Fruit fly (Drosophila melanogaster) whole organism, embryonic: ENCODE measurements around the gene Clbn.

Experiments used
- Abd-B ChIP-seq: fragments of 200-800 bp; sonication (Bioruptor generic); optimal IDR thresholded peaks from 2 replicates; lab custom pipeline; 2018; ENCODE audit warnings: missing biosample characterization, mild to moderate bottlenecking, missing genetic modification characterization, moderate library complexity
- BEAF-32 ChIP-seq: fragments of 200-800 bp; sonication (Bioruptor generic); optimal IDR thresholded peaks from 3 replicates; lab custom pipeline; 2017; ENCODE audit warnings: missing biosample characterization, missing genetic modification characterization, mild to moderate bottlenecking, moderate library complexity, missing genetic modification reagents
- CG10274 ChIP-seq: fragments of 200-800 bp; sonication (Bioruptor generic); optimal IDR thresholded peaks from 3 replicates; lab custom pipeline; 2017; ENCODE audit warnings: missing biosample characterization, mild to moderate bottlenecking, missing genetic modification characterization
- CG10321 ChIP-seq: fragments of 200-800 bp; sonication (Bioruptor generic); IDR thresholded peaks from 2 replicates; pipeline ENCODE4 v1.3.6; 2022; ENCODE audit warnings: missing biosample characterization, missing genetic modification characterization
- CG10462 ChIP-seq: fragments of 200-800 bp; sonication (Bioruptor generic); optimal IDR thresholded peaks from 2 replicates; lab custom pipeline; 2016; ENCODE audit warnings: missing biosample characterization, missing genetic modification characterization
- CG10654 ChIP-seq: fragments of 200-800 bp; sonication (Bioruptor generic); optimal IDR thresholded peaks from 2 replicates; lab custom pipeline; 2016; ENCODE audit warnings: missing biosample characterization, missing genetic modification characterization
- CG11085 ChIP-seq: fragments of 200-800 bp; sonication (Bioruptor generic); IDR thresholded peaks from 2 replicates; pipeline ENCODE4 v1.3.6; 2022; ENCODE audit warnings: missing biosample characterization, missing genetic modification characterization
- CG12155 ChIP-seq: fragments of 200-800 bp; sonication (Bioruptor generic); optimal IDR thresholded peaks from 3 replicates; lab custom pipeline; 2016; ENCODE audit warnings: missing biosample characterization, missing genetic modification characterization
- CG1233 ChIP-seq: fragments of 200-800 bp; sonication (Bioruptor generic); optimal IDR thresholded peaks from 4 replicates; lab custom pipeline; 2018; ENCODE audit warnings: missing biosample characterization, mild to moderate bottlenecking, missing genetic modification characterization
- CG12942 ChIP-seq: fragments of 200-800 bp; sonication (Bioruptor generic); optimal IDR thresholded peaks from 3 replicates; lab custom pipeline; 2016; ENCODE audit warnings: missing biosample characterization, missing genetic modification characterization
- CG15011 ChIP-seq: fragments of 200-800 bp; sonication (Bioruptor generic); optimal IDR thresholded peaks from 3 replicates; lab custom pipeline; 2018; ENCODE audit warnings: missing biosample characterization, mild to moderate bottlenecking, missing genetic modification characterization
- CG15269 ChIP-seq: fragments of 200-800 bp; sonication (Bioruptor generic); optimal IDR thresholded peaks from 2 replicates; lab custom pipeline; 2018; ENCODE audit warnings: missing biosample characterization, mild to moderate bottlenecking, missing genetic modification characterization, moderate library complexity
- CG1603 ChIP-seq: fragments of 200-800 bp; sonication (Bioruptor generic); optimal IDR thresholded peaks from 2 replicates; lab custom pipeline; 2019; ENCODE audit warnings: missing biosample characterization, mild to moderate bottlenecking, missing genetic modification characterization, moderate library complexity
- CG17359 ChIP-seq: fragments of 200-800 bp; sonication (Bioruptor generic); optimal IDR thresholded peaks from 3 replicates; lab custom pipeline; 2018; ENCODE audit warnings: missing biosample characterization, mild to moderate bottlenecking, missing genetic modification characterization, moderate library complexity
- CG17361 ChIP-seq: fragments of 200-800 bp; sonication (Bioruptor generic); IDR thresholded peaks from 3 replicates; pipeline ENCODE4 v1.3.6; 2022; ENCODE audit warnings: missing biosample characterization, missing genetic modification characterization
- CG2120 ChIP-seq: fragments of 200-800 bp; sonication (Bioruptor generic); optimal IDR thresholded peaks from 3 replicates; lab custom pipeline; 2016; ENCODE audit warnings: missing biosample characterization, missing genetic modification characterization
- CG2129 ChIP-seq: fragments of 200-800 bp; sonication (Bioruptor generic); IDR thresholded peaks from 2 replicates; pipeline ENCODE4 v1.3.6; 2022; ENCODE audit warnings: missing biosample characterization, missing genetic modification characterization; ENCODE audit not compliant: partially characterized antibody
- CG34422 ChIP-seq: fragments of 200-800 bp; sonication (Bioruptor generic); IDR thresholded peaks from 3 replicates; pipeline ENCODE4 v1.3.6; 2022; ENCODE audit warnings: missing biosample characterization, missing genetic modification characterization
- CG4854 ChIP-seq: fragments of 200-800 bp; sonication (Bioruptor generic); optimal IDR thresholded peaks from 2 replicates; lab custom pipeline; 2016; ENCODE audit warnings: missing biosample characterization, missing genetic modification characterization, inconsistent platforms
- CG6254 ChIP-seq: fragments of 200-800 bp; sonication (Bioruptor generic); optimal IDR thresholded peaks from 3 replicates; lab custom pipeline; 2017; ENCODE audit warnings: mild to moderate bottlenecking, missing biosample characterization, missing genetic modification reagents, missing genetic modification characterization
- CG6689 ChIP-seq: fragments of 200-800 bp; sonication (Bioruptor generic); IDR thresholded peaks from 2 replicates; pipeline ENCODE4 v1.3.6; 2022; ENCODE audit warnings: missing biosample characterization, missing genetic modification characterization
- CG8478 ChIP-seq: fragments of >200 bp; optimal IDR thresholded peaks from 2 replicates; lab custom pipeline; 2018
- D19B ChIP-seq: fragments of 200-800 bp; sonication (Bioruptor generic); optimal IDR thresholded peaks from 2 replicates; lab custom pipeline; 2017; ENCODE audit warnings: missing biosample characterization, mild to moderate bottlenecking, missing genetic modification characterization
- Dfd ChIP-seq, 2 experiments: fragments of >200 bp; optimal IDR thresholded peaks; 2 replicates each; lab custom pipeline; 2017; ENCODE audit warnings: missing biosample characterization in 2 of 2, missing genetic modification characterization in 2 of 2
- Dp ChIP-seq: fragments of 200-800 bp; sonication (Bioruptor generic); optimal IDR thresholded peaks from 2 replicates; lab custom pipeline; 2018; ENCODE audit warnings: missing biosample characterization, mild to moderate bottlenecking, missing genetic modification characterization, moderate library complexity
- Fer1 ChIP-seq: fragments of 200-800 bp; sonication (Bioruptor generic); optimal IDR thresholded peaks from 2 replicates; lab custom pipeline; 2017; ENCODE audit warnings: missing biosample characterization, mild to moderate bottlenecking, missing genetic modification characterization
- Gug ChIP-seq: fragments of 200-800 bp; sonication (Bioruptor generic); IDR thresholded peaks from 4 replicates; pipeline ENCODE4 v1.3.6; 2022; ENCODE audit warnings: missing biosample characterization, missing genetic modification characterization
- Hey ChIP-seq: fragments of 200-800 bp; sonication (Bioruptor generic); optimal IDR thresholded peaks from 3 replicates; lab custom pipeline; 2018; ENCODE audit warnings: missing biosample characterization, mild to moderate bottlenecking, missing genetic modification characterization
- Lim3 ChIP-seq: fragments of 200-800 bp; sonication (Bioruptor generic); IDR thresholded peaks from 2 replicates; pipeline ENCODE4 v1.3.6; 2022; ENCODE audit warnings: missing biosample characterization, missing genetic modification characterization
- NfI ChIP-seq: fragments of 200-800 bp; sonication (Bioruptor generic); optimal IDR thresholded peaks from 3 replicates; lab custom pipeline; 2018; ENCODE audit warnings: missing biosample characterization, mild to moderate bottlenecking, missing genetic modification characterization, moderate library complexity
- Opbp ChIP-seq: fragments of 200-800 bp; sonication (Bioruptor generic); IDR thresholded peaks from 3 replicates; pipeline ENCODE4 v1.3.6; 2022; ENCODE audit warnings: missing biosample characterization, missing genetic modification characterization; ENCODE audit not compliant: partially characterized antibody
- Taf1 ChIP-seq: fragments of 200-800 bp; sonication (Bioruptor generic); IDR thresholded peaks from 2 replicates; pipeline ENCODE4 v1.3.6; 2022; ENCODE audit warnings: missing biosample characterization, missing genetic modification characterization
- Trl ChIP-seq, 3 experiments: fragments of >200 bp in 2 of 3; fragments of 200-800 bp in 1 of 3; sonication (Bioruptor generic) in 1 of 3; optimal IDR thresholded peaks; 2 replicates in 1 of 3; 3 replicates in 2 of 3; lab custom pipeline; 2016 to 2017; ENCODE audit warnings: missing biosample characterization in 1 of 3, missing genetic modification characterization in 1 of 3
- az2 ChIP-seq: fragments of 200-800 bp; sonication (Bioruptor generic); optimal IDR thresholded peaks from 3 replicates; lab custom pipeline; 2016; ENCODE audit warnings: missing biosample characterization, missing genetic modification characterization
- bowl ChIP-seq: fragments of 200-800 bp; sonication (Bioruptor generic); IDR thresholded peaks from 2 replicates; pipeline ENCODE4 v1.3.6; 2022; ENCODE audit warnings: missing biosample characterization, missing genetic modification characterization
- cad ChIP-seq: fragments of >200 bp; optimal IDR thresholded peaks from 2 replicates; lab custom pipeline; 2017; ENCODE audit warnings: missing biosample characterization, missing genetic modification characterization
- chinmo ChIP-seq: fragments of 200-800 bp; sonication (Bioruptor generic); IDR thresholded peaks from 4 replicates; pipeline ENCODE4 v1.3.6; 2022; ENCODE audit warnings: missing biosample characterization, missing genetic modification characterization; ENCODE audit not compliant: partially characterized antibody
- dan ChIP-seq: fragments of 200-800 bp; sonication (Bioruptor generic); IDR thresholded peaks from 2 replicates; pipeline ENCODE4 v1.3.6; 2022; ENCODE audit warnings: missing biosample characterization, missing genetic modification characterization
- dmrt99B ChIP-seq: fragments of 200-800 bp; sonication (Bioruptor generic); optimal IDR thresholded peaks from 2 replicates; lab custom pipeline; 2018; ENCODE audit warnings: missing biosample characterization, mild to moderate bottlenecking, missing genetic modification characterization, moderate library complexity
- hth ChIP-seq: fragments of >200 bp; optimal IDR thresholded peaks from 2 replicates; lab custom pipeline; 2017; ENCODE audit warnings: inconsistent platforms
- ind ChIP-seq: fragments of 200-800 bp; sonication (Bioruptor generic); optimal IDR thresholded peaks from 3 replicates; lab custom pipeline; 2016; ENCODE audit warnings: missing biosample characterization, missing genetic modification characterization
- insv ChIP-seq, 2 experiments: fragments of 200-800 bp; sonication (Bioruptor generic); optimal IDR thresholded peaks; 3 replicates each; lab custom pipeline; 2016 to 2018; ENCODE audit warnings: missing biosample characterization in 2 of 2, missing genetic modification characterization in 2 of 2
- inv ChIP-seq: fragments of 200-800 bp; sonication (Bioruptor generic); IDR thresholded peaks from 2 replicates; pipeline ENCODE4 v1.3.6; 2022; ENCODE audit warnings: missing biosample characterization, missing genetic modification characterization; ENCODE audit not compliant: partially characterized antibody
- pb ChIP-seq: fragments of 200-800 bp; sonication (Bioruptor generic); optimal IDR thresholded peaks from 3 replicates; lab custom pipeline; 2016; ENCODE audit warnings: missing biosample characterization, missing genetic modification characterization
- psq ChIP-seq: fragments of 200-800 bp; sonication (Bioruptor generic); optimal IDR thresholded peaks from 2 replicates; lab custom pipeline; 2017; ENCODE audit warnings: missing biosample characterization, missing genetic modification characterization
- scrt ChIP-seq: fragments of 200-800 bp; sonication (Bioruptor generic); optimal IDR thresholded peaks from 2 replicates; lab custom pipeline; 2018; ENCODE audit warnings: missing biosample characterization, mild to moderate bottlenecking, missing genetic modification characterization, moderate library complexity
- sens ChIP-seq: fragments of 200-800 bp; sonication (Bioruptor generic); peaks from one replicate; lab custom pipeline; 2016; ENCODE audit warnings: missing biosample characterization, missing genetic modification characterization
- tna ChIP-seq: fragments of 200-800 bp; sonication (Bioruptor generic); IDR thresholded peaks from 2 replicates; pipeline ENCODE4 v1.3.6; 2022; ENCODE audit warnings: missing biosample characterization, missing genetic modification characterization; ENCODE audit not compliant: partially characterized antibody
- unc-4 ChIP-seq: fragments of 200-800 bp; sonication (Bioruptor generic); IDR thresholded peaks from 2 replicates; pipeline ENCODE4 v1.3.6; 2022; ENCODE audit warnings: missing biosample characterization, missing genetic modification characterization; ENCODE audit not compliant: partially characterized antibody
- vnd ChIP-seq: fragments of 200-800 bp; sonication (Bioruptor generic); IDR thresholded peaks from 3 replicates; pipeline ENCODE4 v1.3.6; 2022; ENCODE audit warnings: missing biosample characterization, missing genetic modification characterization; ENCODE audit not compliant: partially characterized antibody
- zen2 ChIP-seq: fragments of 200-800 bp; sonication (Bioruptor generic); IDR thresholded peaks from 3 replicates; pipeline ENCODE4 v1.3.6; 2022; ENCODE audit warnings: missing biosample characterization, missing genetic modification characterization; ENCODE audit not compliant: partially characterized antibody

Gene Clbn

dm6 chr3R:25127231-25127689 is at the start of gene Clbn, which contains the start of the genes Mocs2A and Mocs2B:
Gene Clbn (plus strand): TSS chr3R:25127502.
Gene Mocs2A (minus strand): TSS chr3R:25127359.
Gene Mocs2B (minus strand): TSS chr3R:25127359.
- TF ChIP-seq Lim3 (GFP tag; lab: Robert Waterston, UW) = no peak
- TF ChIP-seq zen2 = peak; percentile 44; the same call in 1 of the 3 replicates
- TF ChIP-seq CG17361 (GFP tag; lab: Robert Waterston, UW) = no peak
- no peak for TF ChIP-seq CG10321 (GFP tag; lab: Robert Waterston, UW)
- peak; percentile 75 for TF ChIP-seq BEAF-32 (GFP tag; lab: Kevin White, UChicago)
- TF ChIP-seq CG10654 = no peak
- no peak for TF ChIP-seq CG15269 (tag; lab: Kevin White, UChicago)
- TF ChIP-seq Fer1 = no peak
- no peak for TF ChIP-seq psq (GFP tag; lab: Kevin White, UChicago)
- peak; percentile 80 for TF ChIP-seq sens (GFP tag; lab: Kevin White, UChicago)
- TF ChIP-seq CG2120 (GFP tag; lab: Kevin White, UChicago) = peak; percentile 11
- TF ChIP-seq tna (GFP tag; lab: Robert Waterston, UW) = peak; percentile 26; the same call in 1 of the 2 replicates
- TF ChIP-seq ind (GFP tag; lab: Kevin White, UChicago) = no peak
- TF ChIP-seq unc-4 (GFP tag; lab: Robert Waterston, UW) = peak; percentile 84
- TF ChIP-seq dmrt99B = no peak
- TF ChIP-seq bowl = no peak
- no peak for TF ChIP-seq D19B (GFP tag; lab: Kevin White, UChicago)
- TF ChIP-seq inv (GFP tag; lab: Robert Waterston, UW) = peak; percentile 73
- no peak for TF ChIP-seq CG8478
- no peak for TF ChIP-seq CG12942 (GFP tag; lab: Kevin White, UChicago)
- no peak for TF ChIP-seq hth (lab: Kevin White, UChicago)
- no peak for TF ChIP-seq CG10462
- TF ChIP-seq Hey (tag; lab: Kevin White, UChicago) = no peak
- no peak for TF ChIP-seq Dp (GFP tag; lab: Kevin White, UChicago)
- TF ChIP-seq Trl (optimal IDR thresholded peaks at IDR 0.05; lab: Kevin White, UChicago) = no peak
- TF ChIP-seq Trl (GFP tag; optimal IDR thresholded peaks at IDR 0.05; lab: Kevin White, UChicago) = no peak
- TF ChIP-seq CG12155 (GFP tag; lab: Kevin White, UChicago) = no peak
- no peak for TF ChIP-seq CG17359 (tag; lab: Kevin White, UChicago)
- no peak for TF ChIP-seq Gug
- no peak for TF ChIP-seq Abd-B (GFP tag; lab: Kevin White, UChicago)
- TF ChIP-seq CG10274 (GFP tag; lab: Kevin White, UChicago) = no peak
- TF ChIP-seq chinmo = peak; percentile 75; the same call in 1 of the 4 replicates
- no peak for TF ChIP-seq CG6254 (GFP tag; lab: Kevin White, UChicago)
- TF ChIP-seq CG1233 (GFP tag; lab: Kevin White, UChicago) = no peak
- peak; percentile 75 for TF ChIP-seq CG2129 (GFP tag; lab: Robert Waterston, UW)
- no peak for TF ChIP-seq NfI (GFP tag; lab: Kevin White, UChicago)
- TF ChIP-seq CG1603 (tag; lab: Kevin White, UChicago) = peak; percentile 48
- TF ChIP-seq Dfd (GFP tag; optimal IDR thresholded peaks at IDR 0.05; lab: Kevin White, UChicago) = no peak
- TF ChIP-seq CG4854 (GFP tag; lab: Kevin White, UChicago) = no peak
- no peak for TF ChIP-seq cad (GFP tag; lab: Kevin White, UChicago)
- no peak for TF ChIP-seq dan (GFP tag; lab: Robert Waterston, UW)
- peak; percentile 81 for TF ChIP-seq scrt
- peak; percentile 79 for TF ChIP-seq vnd (GFP tag; lab: Robert Waterston, UW)
- TF ChIP-seq CG11085 = no peak
- no peak for TF ChIP-seq pb (GFP tag; lab: Kevin White, UChicago)
- no peak for TF ChIP-seq CG6689 (GFP tag; lab: Robert Waterston, UW)
- peak; percentile 39; the same call in 2 of the 3 replicates for TF ChIP-seq Opbp (GFP tag; lab: Robert Waterston, UW)
- TF ChIP-seq CG15011 (GFP tag; lab: Kevin White, UChicago) = no peak
- TF ChIP-seq Taf1 (GFP tag; lab: Robert Waterston, UW) = no peak
- peak; percentile 55; the same call in 1 of the 3 replicates for TF ChIP-seq CG34422
- no peak for TF ChIP-seq insv (GFP tag; optimal IDR thresholded peaks at IDR 0.05; lab: Kevin White, UChicago)
- TF ChIP-seq az2 (GFP tag; lab: Kevin White, UChicago) = no peak
